Fruit fly (Drosophila melanogaster) whole organism, wandering third instar larva: ENCODE results near the gene Cpr76Ba.
"Not testable (repeated sequence)": the region's sequence is repeated elsewhere in the genome, so short reads cannot be mapped to it uniquely, and the experiment has no call there.

Experiments
- HLH106 ChIP-seq: fragments of 200-800 bp; optimal IDR thresholded peaks from 3 replicates; lab custom pipeline; 2019; ENCODE audit warnings: missing biosample characterization, mild to moderate bottlenecking, missing genetic modification characterization, moderate library complexity
- Jra ChIP-seq: sonication (Bioruptor generic); optimal IDR thresholded peaks from 2 replicates; lab custom pipeline; 2016; ENCODE audit warnings: missing biosample characterization, missing genetic modification characterization
- Vsx2 ChIP-seq: fragments of 200-300, 225-300 bp; sonication (Bioruptor generic); optimal IDR thresholded peaks from 2 replicates; lab custom pipeline; 2018; ENCODE audit warnings: missing biosample characterization, missing genetic modification characterization; ENCODE audit not compliant: partially characterized antibody
- ey ChIP-seq: fragments of 200-800 bp; sonication (Bioruptor generic); optimal IDR thresholded peaks from 2 replicates; lab custom pipeline; 2016; ENCODE audit warnings: missing biosample characterization, missing genetic modification characterization
- sage ChIP-seq: fragments of 200-800 bp; sonication (Bioruptor generic); optimal IDR thresholded peaks from 2 replicates; lab custom pipeline; 2016; ENCODE audit warnings: missing biosample characterization, mild to moderate bottlenecking, missing genetic modification characterization
- tai ChIP-seq: sonication (Bioruptor generic); optimal IDR thresholded peaks from 2 replicates; lab custom pipeline; 2016; ENCODE audit warnings: missing biosample characterization, missing genetic modification characterization
- usp ChIP-seq: fragments of >200 bp; optimal IDR thresholded peaks from 2 replicates; lab custom pipeline; 2017; ENCODE audit warnings: missing biosample characterization, missing genetic modification characterization

dm6 chr3L:19472128-19472527, 46.0 kb downstream of the Cpr76Ba start, which contains the start of the genes 825-Oak and CG12519:
- TF ChIP-seq Vsx2 (GFP tag; lab: Kevin White, UChicago); HLH106 (tag; lab: Kevin White, UChicago); usp; Jra; ey (GFP tag; lab: Kevin White, UChicago); tai (GFP tag; lab: Kevin White, UChicago); sage: not testable (repeated sequence)
